Worm (Caenorhabditis elegans) whole organism, L2 larva: ENCODE results near the gene nnt-1.

Source experiments
- blmp-1 ChIP-seq: sonication (generic microtip); optimal IDR thresholded peaks from 2 replicates; lab custom pipeline; 2017; ENCODE audit warnings: missing genetic modification characterization, mild to moderate bottlenecking, missing compliant biosample characterization, antibody characterized with exemption, moderate library complexity; ENCODE audit not compliant: insufficient read depth
- ceh-82 ChIP-seq: fragments of 150-350 bp; optimal IDR thresholded peaks from 2 replicates; lab custom pipeline; 2014; ENCODE audit warnings: missing biosample characterization, missing genetic modification characterization
- crh-2 ChIP-seq: sonication (generic microtip); optimal IDR thresholded peaks from 2 replicates; lab custom pipeline; 2017; ENCODE audit warnings: missing biosample characterization, missing genetic modification characterization
- fos-1 ChIP-seq: fragments of 150-350 bp; optimal IDR thresholded peaks from 2 replicates; lab custom pipeline; 2014; ENCODE audit warnings: missing biosample characterization, missing genetic modification characterization
- lsy-2 ChIP-seq, 2 experiments: fragments of 150-350 bp in 1 of 2; sonication (generic microtip) in 1 of 2; optimal IDR thresholded peaks; 2 replicates each; lab custom pipeline; 2014 to 2017; ENCODE audit warnings: missing biosample characterization in 2 of 2, missing genetic modification characterization in 2 of 2
- nhr-237 ChIP-seq: fragments of 150-350 bp; optimal IDR thresholded peaks from 2 replicates; lab custom pipeline; 2014; ENCODE audit warnings: missing biosample characterization, missing genetic modification characterization
- nhr-6 ChIP-seq: fragments of 150-350 bp; optimal IDR thresholded peaks from 2 replicates; lab custom pipeline; 2014; ENCODE audit warnings: missing biosample characterization, missing genetic modification characterization

DNA sequence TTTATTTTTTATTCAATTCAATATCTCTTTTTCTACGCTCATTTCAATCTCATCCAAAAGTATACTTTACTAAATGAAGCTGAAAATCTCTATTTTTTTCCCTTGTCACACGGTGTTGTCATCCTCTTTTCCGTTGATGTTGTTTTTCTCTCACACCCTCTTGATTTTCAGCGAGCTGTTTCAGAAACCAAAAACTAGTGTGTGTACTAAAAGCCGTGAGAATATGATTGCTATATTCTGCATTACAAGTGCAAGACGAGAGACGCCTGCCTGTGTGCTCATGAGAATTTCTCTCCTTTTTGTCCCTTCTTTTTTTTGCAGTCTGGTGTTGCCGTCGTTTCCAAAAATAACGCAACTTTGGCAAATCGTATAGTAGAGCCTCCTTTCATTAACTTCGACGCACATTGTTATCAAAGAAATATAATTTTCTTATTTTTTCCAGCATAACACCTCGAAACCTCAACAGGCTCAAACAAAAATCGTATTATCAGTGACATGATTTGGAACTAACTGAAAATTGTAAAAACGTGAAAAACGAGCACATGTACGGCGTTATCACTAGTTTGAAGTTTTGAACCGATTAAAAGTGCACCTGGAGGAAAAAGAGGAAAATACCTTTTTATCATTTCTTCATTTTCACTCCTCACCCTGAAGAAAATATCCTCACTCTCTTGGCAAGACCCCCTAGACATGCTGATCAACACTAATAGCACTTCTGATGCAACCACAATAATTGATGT lies 3.9 kb upstream of the nnt-1 start, which contains the start of gene C15H9.2:
- TF ChIP-seq blmp-1: no peak
- TF ChIP-seq nhr-6 (tag; lab: Kevin White, UChicago): no peak
- TF ChIP-seq lsy-2 (tag; optimal IDR thresholded peaks at IDR 0.05; lab: Kevin White, UChicago): no peak
- no peak for TF ChIP-seq ceh-82 (tag; lab: Kevin White, UChicago)
- TF ChIP-seq crh-2 (tag; lab: Kevin White, UChicago): no peak
- peak; percentile 64 for TF ChIP-seq fos-1 (tag; lab: Kevin White, UChicago)
- TF ChIP-seq nhr-237 (tag; lab: Kevin White, UChicago): no peak
